Fruit fly (Drosophila melanogaster) whole organism, wandering third instar larva: ENCODE data around the gene Osi18.

Experiments used
- Abd-B ChIP-seq: fragments of >200 bp; optimal IDR thresholded peaks from 2 replicates; lab custom pipeline; 2017; ENCODE audit warnings: missing biosample characterization, missing genetic modification characterization
- CG9705 ChIP-seq: fragments of 200-800 bp; sonication (Bioruptor generic); optimal IDR thresholded peaks from 2 replicates; lab custom pipeline; 2018; ENCODE audit warnings: missing biosample characterization, mild to moderate bottlenecking, missing genetic modification characterization
- Dif ChIP-seq: fragments of 200-275, 200-300 bp; sonication (Bioruptor generic); optimal IDR thresholded peaks from 2 replicates; lab custom pipeline; 2018; ENCODE audit warnings: missing biosample characterization, missing genetic modification characterization; ENCODE audit not compliant: partially characterized antibody
- GATAd ChIP-seq: sonication (Bioruptor generic); optimal IDR thresholded peaks from 2 replicates; lab custom pipeline; 2016; ENCODE audit warnings: missing biosample characterization, missing genetic modification characterization
- HLH106 ChIP-seq: fragments of 200-800 bp; optimal IDR thresholded peaks from 3 replicates; lab custom pipeline; 2019; ENCODE audit warnings: missing biosample characterization, mild to moderate bottlenecking, missing genetic modification characterization, moderate library complexity
- Hr78 ChIP-seq: fragments of >200 bp; optimal IDR thresholded peaks from 2 replicates; lab custom pipeline; 2017; ENCODE audit warnings: missing biosample characterization, missing genetic modification characterization
- Myc ChIP-seq: fragments of >200 bp; optimal IDR thresholded peaks from 2 replicates; lab custom pipeline; 2017
- OdsH ChIP-seq: fragments of 200-800 bp; sonication (Bioruptor generic); optimal IDR thresholded peaks from 2 replicates; lab custom pipeline; 2016; ENCODE audit warnings: missing biosample characterization, mild to moderate bottlenecking, missing genetic modification characterization
- h ChIP-seq: fragments of 200-800 bp; sonication (Bioruptor generic); optimal IDR thresholded peaks from 3 replicates; lab custom pipeline; 2016; ENCODE audit warnings: missing biosample characterization, mild to moderate bottlenecking, missing genetic modification characterization
- jim ChIP-seq: fragments of 175-275, 200-325 bp; sonication (Bioruptor generic); optimal IDR thresholded peaks from 2 replicates; lab custom pipeline; 2016; ENCODE audit warnings: missing biosample characterization, mild to moderate bottlenecking, missing genetic modification characterization
- lola ChIP-seq: fragments of >200 bp; optimal IDR thresholded peaks from 2 replicates; lab custom pipeline; 2017; ENCODE audit warnings: missing biosample characterization, missing genetic modification characterization
- psq ChIP-seq: fragments of 200-800 bp; sonication (Bioruptor generic); optimal IDR thresholded peaks from 3 replicates; lab custom pipeline; 2017; ENCODE audit warnings: missing biosample characterization, mild to moderate bottlenecking, missing genetic modification characterization, moderate library complexity
- tai ChIP-seq: sonication (Bioruptor generic); optimal IDR thresholded peaks from 2 replicates; lab custom pipeline; 2016; ENCODE audit warnings: missing biosample characterization, missing genetic modification characterization
- usp ChIP-seq: fragments of >200 bp; optimal IDR thresholded peaks from 2 replicates; lab custom pipeline; 2017; ENCODE audit warnings: missing biosample characterization, missing genetic modification characterization

DNA sequence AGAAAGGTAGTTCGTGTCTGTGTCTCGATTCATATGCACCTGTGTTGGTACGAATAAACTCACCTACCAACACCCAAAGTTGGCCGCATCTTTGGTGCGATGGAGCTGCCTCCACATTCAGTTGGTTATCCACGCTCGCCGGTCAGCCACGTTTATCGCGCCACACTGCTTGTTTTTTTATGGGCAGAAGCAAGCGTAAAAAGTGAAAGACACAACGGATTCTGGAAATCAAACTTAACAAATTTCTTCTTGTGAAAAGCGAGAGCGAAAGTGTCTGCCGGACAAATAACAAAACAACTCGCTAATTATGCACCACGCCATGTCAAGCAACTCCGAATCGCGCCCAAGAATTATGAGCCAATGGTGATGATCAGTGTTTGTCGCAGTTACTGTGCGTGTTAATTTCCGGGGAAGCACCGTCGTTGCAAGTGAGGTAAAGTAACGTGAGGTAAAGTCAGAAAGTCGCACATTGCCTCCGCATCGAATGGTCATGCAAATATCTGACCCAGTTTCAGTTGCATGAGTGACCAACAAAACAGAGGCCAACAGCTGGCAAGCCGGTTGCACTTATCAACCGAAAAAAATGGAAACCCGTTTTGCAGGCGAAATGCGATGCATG lies 18.3 kb upstream of the Osi18 start, which contains the start of gene Osi17:
- no peak for TF ChIP-seq CG9705 (GFP tag; lab: Kevin White, UChicago)
- TF ChIP-seq tai (GFP tag; lab: Kevin White, UChicago): no peak
- TF ChIP-seq h (GFP tag; lab: Kevin White, UChicago): no peak
- no peak for TF ChIP-seq jim (GFP tag; lab: Kevin White, UChicago)
- TF ChIP-seq Dif: no peak
- no peak for TF ChIP-seq GATAd (GFP tag; lab: Kevin White, UChicago)
- no peak for TF ChIP-seq Hr78 (GFP tag; lab: Kevin White, UChicago)
- TF ChIP-seq Myc (lab: Kevin White, UChicago): no peak
- no peak for TF ChIP-seq lola (GFP tag; lab: Kevin White, UChicago)
- no peak for TF ChIP-seq HLH106 (tag; lab: Kevin White, UChicago)
- no peak for TF ChIP-seq Abd-B
- TF ChIP-seq psq (GFP tag; lab: Kevin White, UChicago): no peak
- TF ChIP-seq usp (GFP tag; lab: Kevin White, UChicago): no peak
- no peak for TF ChIP-seq OdsH (GFP tag; lab: Kevin White, UChicago)
